Fruit fly (Drosophila melanogaster): ENCODE data around the gene CG3117.

DNA sequence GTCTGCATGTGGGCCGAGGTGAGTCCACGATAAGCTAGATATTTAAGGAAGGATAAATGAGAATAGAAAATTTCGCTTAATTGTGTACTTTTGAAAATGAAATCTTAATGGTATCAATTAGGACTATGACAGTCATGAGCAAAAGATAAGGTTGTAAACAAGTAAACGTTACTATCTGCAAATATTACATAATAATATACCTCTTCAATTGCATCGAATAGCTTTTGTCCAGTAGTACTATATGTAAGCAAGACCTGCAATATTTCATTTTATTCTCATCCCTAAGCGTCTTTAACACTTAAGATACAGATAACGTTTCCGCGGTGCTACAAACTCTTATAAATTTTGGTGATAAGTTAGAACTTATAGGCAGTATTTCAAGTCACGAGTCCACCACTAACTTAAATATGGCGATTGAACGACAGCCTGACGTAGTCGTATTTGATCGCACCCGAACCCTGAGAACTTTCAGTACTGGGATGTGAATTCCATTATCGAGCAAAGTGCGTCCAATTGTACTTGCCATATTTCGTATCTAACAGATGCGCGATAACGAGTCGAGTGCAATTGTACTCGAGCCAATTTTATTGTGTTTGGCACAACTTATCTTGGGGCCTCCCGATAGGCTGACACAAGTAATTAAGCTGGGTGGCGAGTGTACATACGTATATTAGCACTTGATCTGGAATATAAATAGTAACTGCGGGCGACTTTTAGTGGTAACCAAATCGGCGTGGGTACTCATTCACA lies 18.7 kb upstream of the CG3117 start:
- TF ChIP-seq CTCF (optimal IDR thresholded peaks at IDR 0.05) (no peak), CG8478 (optimal IDR thresholded peaks at IDR 0.05) (no peak)

Measured in S2 (cell line).